Fruit fly (Drosophila melanogaster) whole organism, embryonic: ENCODE data around the gene CG11655.

Source experiments
- C15 ChIP-seq: fragments of 200-800 bp; sonication (Bioruptor generic); IDR thresholded peaks from 3 replicates; pipeline ENCODE4 v1.3.6; 2022; ENCODE audit warnings: missing biosample characterization, missing genetic modification characterization
- CG10209 ChIP-seq: fragments of 200-800 bp; sonication (Bioruptor generic); optimal IDR thresholded peaks from 3 replicates; lab custom pipeline; 2017; ENCODE audit warnings: missing biosample characterization, mild to moderate bottlenecking, missing genetic modification characterization, missing genetic modification reagents
- CG10267 ChIP-seq: fragments of 200-800 bp; sonication (Bioruptor generic); optimal IDR thresholded peaks from 2 replicates; lab custom pipeline; 2018; ENCODE audit warnings: missing biosample characterization, mild to moderate bottlenecking, missing genetic modification characterization, moderate library complexity
- CG12659 ChIP-seq: fragments of 200-800 bp; sonication (Bioruptor generic); optimal IDR thresholded peaks from 3 replicates; lab custom pipeline; 2017; ENCODE audit warnings: mild to moderate bottlenecking, missing biosample characterization, missing genetic modification reagents, missing genetic modification characterization
- CG13287 ChIP-seq: fragments of 200-800 bp; sonication (Bioruptor generic); IDR thresholded peaks from 2 replicates; pipeline ENCODE4 v1.3.6; 2022; ENCODE audit warnings: missing biosample characterization, missing genetic modification characterization; ENCODE audit not compliant: partially characterized antibody
- CG1603 ChIP-seq: fragments of 200-800 bp; sonication (Bioruptor generic); optimal IDR thresholded peaks from 2 replicates; lab custom pipeline; 2019; ENCODE audit warnings: missing biosample characterization, mild to moderate bottlenecking, missing genetic modification characterization, moderate library complexity
- CG17568 ChIP-seq: fragments of 200-800 bp; sonication (Bioruptor generic); optimal IDR thresholded peaks from 2 replicates; lab custom pipeline; 2018; ENCODE audit warnings: missing biosample characterization, mild to moderate bottlenecking, missing genetic modification characterization, moderate library complexity
- CG1832 ChIP-seq: fragments of 200-800 bp; sonication (Bioruptor generic); optimal IDR thresholded peaks from 2 replicates; lab custom pipeline; 2017; ENCODE audit warnings: missing biosample characterization, mild to moderate bottlenecking, missing genetic modification characterization, inconsistent platforms
- CG34422 ChIP-seq: fragments of 200-800 bp; sonication (Bioruptor generic); IDR thresholded peaks from 3 replicates; pipeline ENCODE4 v1.3.6; 2022; ENCODE audit warnings: missing biosample characterization, missing genetic modification characterization
- CG42726 ChIP-seq: fragments of 200-800 bp; sonication (Bioruptor generic); IDR thresholded peaks from 2 replicates; pipeline ENCODE4 v1.3.6; 2022; ENCODE audit warnings: missing biosample characterization, missing genetic modification characterization; ENCODE audit not compliant: partially characterized antibody
- CG4617 ChIP-seq: fragments of 200-800 bp; sonication (Bioruptor generic); optimal IDR thresholded peaks from 3 replicates; lab custom pipeline; 2016; ENCODE audit warnings: missing biosample characterization, missing genetic modification characterization, borderline replicate concordance
- CG8089 ChIP-seq: fragments of 200-800 bp; sonication (Bioruptor generic); optimal IDR thresholded peaks from 3 replicates; lab custom pipeline; 2016; ENCODE audit warnings: missing biosample characterization, missing genetic modification characterization
- CoRest ChIP-seq: fragments of 200-800 bp; sonication (Bioruptor generic); optimal IDR thresholded peaks from 3 replicates; lab custom pipeline; 2018; ENCODE audit warnings: missing biosample characterization, mild to moderate bottlenecking, missing genetic modification characterization, moderate library complexity
- Doc3 ChIP-seq: fragments of 200-800 bp; sonication (Bioruptor generic); IDR thresholded peaks from 3 replicates; pipeline ENCODE4 v1.3.6; 2022; ENCODE audit warnings: missing biosample characterization, missing genetic modification characterization; ENCODE audit not compliant: partially characterized antibody
- Dp ChIP-seq: fragments of 200-800 bp; sonication (Bioruptor generic); optimal IDR thresholded peaks from 2 replicates; lab custom pipeline; 2018; ENCODE audit warnings: missing biosample characterization, mild to moderate bottlenecking, missing genetic modification characterization, moderate library complexity
- Ets97D ChIP-seq: fragments of 200-800 bp; sonication (Bioruptor generic); optimal IDR thresholded peaks from 3 replicates; lab custom pipeline; 2016; ENCODE audit warnings: missing biosample characterization, missing genetic modification characterization
- Fer3 ChIP-seq: fragments of 200-800 bp; sonication (Bioruptor generic); optimal IDR thresholded peaks from 2 replicates; lab custom pipeline; 2018; ENCODE audit warnings: missing biosample characterization, mild to moderate bottlenecking, missing genetic modification characterization, moderate library complexity
- HLH4C ChIP-seq: fragments of 200-800 bp; sonication (Bioruptor generic); IDR thresholded peaks from 3 replicates; pipeline ENCODE4 v1.3.6; 2022; ENCODE audit warnings: missing biosample characterization, missing genetic modification characterization; ENCODE audit not compliant: partially characterized antibody
- HmgD ChIP-seq: fragments of 200-800 bp; sonication (Bioruptor generic); optimal IDR thresholded peaks from 3 replicates; lab custom pipeline; 2016; ENCODE audit warnings: missing biosample characterization, missing genetic modification characterization
- Lhr ChIP-seq: fragments of 200-800 bp; sonication (Bioruptor generic); optimal IDR thresholded peaks from 3 replicates; lab custom pipeline; 2017; ENCODE audit warnings: mild to moderate bottlenecking, missing biosample characterization, missing genetic modification reagents, missing genetic modification characterization
- Med ChIP-seq: fragments of 200-800 bp; sonication (Bioruptor generic); peaks from one replicate; lab custom pipeline; 2016; ENCODE audit warnings: missing biosample characterization, missing genetic modification characterization, mild to moderate bottlenecking, inconsistent platforms, moderate library complexity
- Myb ChIP-seq: fragments of 200-800 bp; sonication (Bioruptor generic); optimal IDR thresholded peaks from 2 replicates; lab custom pipeline; 2016; ENCODE audit warnings: missing biosample characterization, missing genetic modification characterization
- Rfx ChIP-seq: fragments of 200-800 bp; sonication (Bioruptor generic); IDR thresholded peaks from 2 replicates; pipeline ENCODE4 v1.3.6; 2022; ENCODE audit warnings: missing biosample characterization, missing genetic modification characterization
- Scr ChIP-seq: fragments of 200-800 bp; sonication (Bioruptor generic); IDR thresholded peaks from 2 replicates; pipeline ENCODE4 v1.3.6; 2022; ENCODE audit warnings: missing biosample characterization, missing genetic modification characterization; ENCODE audit not compliant: partially characterized antibody
- Side ChIP-seq: fragments of 200-800 bp; sonication (Bioruptor generic); optimal IDR thresholded peaks from 2 replicates; lab custom pipeline; 2016; ENCODE audit warnings: missing biosample characterization, missing genetic modification characterization
- Sin3A ChIP-seq: fragments of >200 bp; optimal IDR thresholded peaks from 2 replicates; lab custom pipeline; 2018
- Sry-δ ChIP-seq: fragments of 200-800 bp; sonication (Bioruptor generic); optimal IDR thresholded peaks from 2 replicates; lab custom pipeline; 2016; ENCODE audit warnings: missing biosample characterization, missing genetic modification characterization
- Usf ChIP-seq: fragments of 200-800 bp; sonication (Bioruptor generic); optimal IDR thresholded peaks from 2 replicates; lab custom pipeline; 2017; ENCODE audit warnings: missing genotype, missing biosample characterization, missing genetic modification characterization
- amos ChIP-seq: fragments of 200-800 bp; sonication (Bioruptor generic); IDR thresholded peaks from 2 replicates; pipeline ENCODE4 v1.3.6; 2022; ENCODE audit warnings: missing biosample characterization, missing genetic modification characterization; ENCODE audit not compliant: partially characterized antibody
- ap ChIP-seq: fragments of 200-800 bp; sonication (Bioruptor generic); IDR thresholded peaks from 2 replicates; pipeline ENCODE4 v1.3.6; 2022; ENCODE audit warnings: missing biosample characterization, missing genetic modification characterization
- ato ChIP-seq: fragments of 200-800 bp; sonication (Bioruptor generic); IDR thresholded peaks from 2 replicates; pipeline ENCODE4 v1.3.6; 2022; ENCODE audit warnings: missing biosample characterization, missing genetic modification characterization; ENCODE audit not compliant: partially characterized antibody
- bbx ChIP-seq: fragments of 200-800 bp; sonication (Bioruptor generic); IDR thresholded peaks from 2 replicates; pipeline ENCODE4 v1.3.6; 2022; ENCODE audit warnings: missing biosample characterization, missing genetic modification characterization; ENCODE audit not compliant: partially characterized antibody
- btn ChIP-seq: fragments of 200-800 bp; sonication (Bioruptor generic); optimal IDR thresholded peaks from 2 replicates; lab custom pipeline; 2016; ENCODE audit warnings: missing biosample characterization, missing genetic modification characterization
- crp ChIP-seq, 2 experiments: fragments of 200-800 bp; sonication (Bioruptor generic); optimal IDR thresholded peaks; 2 replicates in 1 of 2; 3 replicates in 1 of 2; lab custom pipeline; 2017; ENCODE audit warnings: missing biosample characterization in 2 of 2, missing genetic modification characterization in 2 of 2, mild to moderate bottlenecking in 1 of 2, moderate library complexity in 1 of 2
- ewg ChIP-seq: fragments of 200-800 bp; sonication (Bioruptor generic); optimal IDR thresholded peaks from 3 replicates; lab custom pipeline; 2017; ENCODE audit warnings: mild to moderate bottlenecking, missing biosample characterization, missing genetic modification reagents, missing genetic modification characterization
- fd3F ChIP-seq: fragments of 200-800 bp; sonication (Bioruptor generic); optimal IDR thresholded peaks from 2 replicates; lab custom pipeline; 2018; ENCODE audit warnings: missing biosample characterization, mild to moderate bottlenecking, missing genetic modification characterization, moderate library complexity
- hbn ChIP-seq: fragments of 200-800 bp; sonication (Bioruptor generic); IDR thresholded peaks from 2 replicates; pipeline ENCODE4 v1.3.6; 2022; ENCODE audit warnings: missing biosample characterization, missing genetic modification characterization; ENCODE audit not compliant: partially characterized antibody
- jing ChIP-seq: fragments of 200-800 bp; sonication (Bioruptor generic); optimal IDR thresholded peaks from 2 replicates; lab custom pipeline; 2018; ENCODE audit warnings: missing biosample characterization, mild to moderate bottlenecking, missing genetic modification characterization
- luna ChIP-seq: fragments of 200-800 bp; sonication (Bioruptor generic); optimal IDR thresholded peaks from 2 replicates; lab custom pipeline; 2016; ENCODE audit warnings: missing biosample characterization, missing genetic modification characterization
- phol ChIP-seq: fragments of 200-800 bp; sonication (Bioruptor generic); optimal IDR thresholded peaks from 3 replicates; lab custom pipeline; 2018; ENCODE audit warnings: missing biosample characterization, mild to moderate bottlenecking, missing genetic modification characterization, moderate library complexity
- repo ChIP-seq: fragments of 200-800 bp; sonication (Bioruptor generic); optimal IDR thresholded peaks from 2 replicates; lab custom pipeline; 2016; ENCODE audit warnings: missing biosample characterization, missing genetic modification characterization
- row ChIP-seq: fragments of 200-800 bp; sonication (Bioruptor generic); IDR thresholded peaks from 3 replicates; pipeline ENCODE4 v1.3.6; 2022; ENCODE audit warnings: missing biosample characterization, missing genetic modification characterization
- scrt ChIP-seq: fragments of 200-800 bp; sonication (Bioruptor generic); optimal IDR thresholded peaks from 2 replicates; lab custom pipeline; 2018; ENCODE audit warnings: missing biosample characterization, mild to moderate bottlenecking, missing genetic modification characterization, moderate library complexity
- stwl ChIP-seq: fragments of 200-800 bp; sonication (Bioruptor generic); optimal IDR thresholded peaks from 3 replicates; lab custom pipeline; 2018; ENCODE audit warnings: missing biosample characterization, mild to moderate bottlenecking, missing genetic modification characterization, moderate library complexity
- tna ChIP-seq: fragments of 200-800 bp; sonication (Bioruptor generic); IDR thresholded peaks from 2 replicates; pipeline ENCODE4 v1.3.6; 2022; ENCODE audit warnings: missing biosample characterization, missing genetic modification characterization; ENCODE audit not compliant: partially characterized antibody
- unpg ChIP-seq: fragments of 200-800 bp; sonication (Bioruptor generic); optimal IDR thresholded peaks from 3 replicates; lab custom pipeline; 2018; ENCODE audit warnings: missing biosample characterization, mild to moderate bottlenecking, missing genetic modification characterization, moderate library complexity
- wek ChIP-seq: fragments of 200-800 bp; sonication (Bioruptor generic); optimal IDR thresholded peaks from 3 replicates; lab custom pipeline; 2018; ENCODE audit warnings: missing biosample characterization, mild to moderate bottlenecking, missing genetic modification characterization, moderate library complexity
- zfh2 ChIP-seq: fragments of 200-800 bp; sonication (Bioruptor generic); optimal IDR thresholded peaks from 2 replicates; lab custom pipeline; 2016; ENCODE audit warnings: missing biosample characterization, missing genetic modification characterization

CG11655 gene

dm6 chrX:15482236-15482660 lies 29.0 kb downstream of the CG11655 start, which contains the start of gene CG6340 (continued):
- 0 out of 3 replicates have a peak, but pooled peaks have one; percentile 35 for TF ChIP-seq CG34422 (GFP tag; lab: Robert Waterston, UW)
- peak; percentile 40 for TF ChIP-seq CG1603 (tag; lab: Kevin White, UChicago)
- TF ChIP-seq ap (GFP tag; lab: Robert Waterston, UW): no peak
- TF ChIP-seq C15 (GFP tag; lab: Robert Waterston, UW): no peak
- TF ChIP-seq Myb (GFP tag; lab: Kevin White, UChicago): peak; percentile 97
- TF ChIP-seq ewg: peak; percentile 54
- TF ChIP-seq Scr: peak; percentile 75
- peak; percentile 46; the same call in 1 of the 2 replicates for TF ChIP-seq tna
- TF ChIP-seq CG13287 (GFP tag; lab: Robert Waterston, UW): peak; percentile 77
- no peak for TF ChIP-seq wek (GFP tag; lab: Kevin White, UChicago)
- peak; percentile 13 for TF ChIP-seq HmgD (GFP tag; lab: Kevin White, UChicago)
- 0 out of 2 replicates have a peak, but pooled peaks have one; percentile 10 for TF ChIP-seq ato (GFP tag; lab: Robert Waterston, UW)
- peak; percentile 16 for TF ChIP-seq phol
- TF ChIP-seq scrt (GFP tag; lab: Kevin White, UChicago): no peak
- peak; percentile 72 for TF ChIP-seq Dp (GFP tag; lab: Kevin White, UChicago)
- no peak for TF ChIP-seq zfh2 (GFP tag; lab: Kevin White, UChicago)
- TF ChIP-seq Sin3A (lab: Kevin White, UChicago): peak; percentile 10
- no peak for TF ChIP-seq Side
- peak; percentile 83 for TF ChIP-seq bbx (GFP tag; lab: Robert Waterston, UW)
- TF ChIP-seq Fer3 (tag; lab: Kevin White, UChicago): no peak
- no peak for TF ChIP-seq fd3F (GFP tag; lab: Kevin White, UChicago)
- peak; percentile 61 for TF ChIP-seq hbn (GFP tag; lab: Robert Waterston, UW)
- peak; percentile 60 for TF ChIP-seq Ets97D
- no peak for TF ChIP-seq CG1832 (GFP tag; lab: Kevin White, UChicago)
- TF ChIP-seq unpg: no peak
- peak; percentile 19 for TF ChIP-seq CG10267 (tag; lab: Kevin White, UChicago)
- TF ChIP-seq Lhr (GFP tag; lab: Kevin White, UChicago): peak; percentile 22
- TF ChIP-seq Sry-δ (GFP tag; lab: Kevin White, UChicago): peak; percentile 95
- TF ChIP-seq Usf (GFP tag; lab: Kevin White, UChicago): no peak
- no peak for TF ChIP-seq luna (GFP tag; lab: Kevin White, UChicago)
- no peak for TF ChIP-seq CG10209 (GFP tag; lab: Kevin White, UChicago)
- TF ChIP-seq Doc3 (GFP tag; lab: Robert Waterston, UW): 0 out of 3 replicates have a peak, but pooled peaks have one; percentile 41
- 0 out of 3 replicates have a peak, but pooled peaks have one; percentile 13 for TF ChIP-seq row (GFP tag; lab: Robert Waterston, UW)
- peak in 1 of 2 experiments; percentile 8 for TF ChIP-seq crp (GFP tag; optimal IDR thresholded peaks at IDR 0.05; lab: Kevin White, UChicago)
- TF ChIP-seq HLH4C: peak; percentile 70
- TF ChIP-seq CG17568 (GFP tag; lab: Kevin White, UChicago): no peak
- peak; percentile 52 for TF ChIP-seq CG12659 (GFP tag; lab: Kevin White, UChicago)
- TF ChIP-seq CoRest: peak; percentile 20
- peak; percentile 50 for TF ChIP-seq Med (GFP tag; lab: Kevin White, UChicago)
- peak; percentile 21 for TF ChIP-seq CG4617 (GFP tag; lab: Kevin White, UChicago)
- TF ChIP-seq amos (GFP tag; lab: Robert Waterston, UW): peak; percentile 85
- TF ChIP-seq CG42726: peak; percentile 53; the same call in 1 of the 2 replicates
- no peak for TF ChIP-seq CG8089 (GFP tag; lab: Kevin White, UChicago)
- TF ChIP-seq jing (GFP tag; lab: Kevin White, UChicago): no peak
- TF ChIP-seq Rfx (GFP tag; lab: Robert Waterston, UW): peak; percentile 14; the same call in 1 of the 2 replicates
- TF ChIP-seq btn (GFP tag; lab: Kevin White, UChicago): no peak
- TF ChIP-seq repo (GFP tag; lab: Kevin White, UChicago): no peak
- TF ChIP-seq stwl: peak; percentile 36
